Worm (Caenorhabditis elegans): Measurements from ENCODE around the gene arrd-24.

- TF ChIP-seq T22C8.4 (GFP tag; IDR thresholded peaks at IDR 0.05) (no peak), klf-2 (GFP tag; conservative IDR thresholded peaks at IDR 0.05) (no peak), flt-1 (GFP tag; IDR thresholded peaks at IDR 0.05) (no peak), ztf-23 (GFP tag; IDR thresholded peaks at IDR 0.05) (no peak), med-1 (GFP tag; optimal IDR thresholded peaks at IDR 0.05; ENCODE audit: insufficient read depth) (no peak), cog-1 (tag; optimal IDR thresholded peaks at IDR 0.05) (no peak), tab-1 (GFP tag; IDR thresholded peaks at IDR 0.05) (no peak), ztf-29 (GFP tag; IDR thresholded peaks at IDR 0.05) (no peak)
Measured at ce11 chrX:13944184-13944583, 36.1 kb downstream of the arrd-24 start.
